Fruit fly (Drosophila melanogaster) whole organism, embryonic: Measurements from ENCODE around the gene Ostgamma.

Experiments used
- Abd-B ChIP-seq: fragments of 200-800 bp; sonication (Bioruptor generic); optimal IDR thresholded peaks from 2 replicates; lab custom pipeline; 2018; ENCODE audit warnings: missing biosample characterization, mild to moderate bottlenecking, missing genetic modification characterization, moderate library complexity
- Adf1 ChIP-seq: fragments of 200-800 bp; sonication (Bioruptor generic); IDR thresholded peaks from 2 replicates; pipeline ENCODE4 v1.3.6; 2022; ENCODE audit warnings: missing biosample characterization, missing genetic modification characterization
- CG10431 ChIP-seq: fragments of 200-800 bp; sonication (Bioruptor generic); optimal IDR thresholded peaks from 3 replicates; lab custom pipeline; 2018; ENCODE audit warnings: missing biosample characterization, mild to moderate bottlenecking, missing genetic modification characterization
- CG11247 ChIP-seq: fragments of 200-800 bp; sonication (Bioruptor generic); IDR thresholded peaks from 2 replicates; pipeline ENCODE4 v1.3.6; 2022; ENCODE audit warnings: missing biosample characterization, missing genetic modification characterization
- CG13123 ChIP-seq: fragments of 200-800 bp; sonication (Bioruptor generic); optimal IDR thresholded peaks from 2 replicates; lab custom pipeline; 2016; ENCODE audit warnings: missing biosample characterization, missing genetic modification characterization
- CG15073 ChIP-seq: fragments of 200-800 bp; sonication (Bioruptor generic); optimal IDR thresholded peaks from 2 replicates; lab custom pipeline; 2016; ENCODE audit warnings: missing biosample characterization, missing genetic modification characterization
- CG15696 ChIP-seq: fragments of 200-800 bp; sonication (Bioruptor generic); optimal IDR thresholded peaks from 2 replicates; lab custom pipeline; 2019; ENCODE audit warnings: missing biosample characterization, mild to moderate bottlenecking, missing genetic modification characterization, moderate library complexity
- CG16813 ChIP-seq: fragments of 200-800 bp; sonication (Bioruptor generic); IDR thresholded peaks from 3 replicates; pipeline ENCODE4 v1.3.6; 2022; ENCODE audit warnings: missing biosample characterization, missing genetic modification characterization; ENCODE audit not compliant: partially characterized antibody
- CG16815 ChIP-seq: fragments of 200-800 bp; sonication (Bioruptor generic); optimal IDR thresholded peaks from 3 replicates; lab custom pipeline; 2017; ENCODE audit warnings: missing biosample characterization, mild to moderate bottlenecking, missing genetic modification characterization
- CG17612 ChIP-seq: fragments of 200-800 bp; sonication (Bioruptor generic); IDR thresholded peaks from 2 replicates; pipeline ENCODE4 v1.3.6; 2022; ENCODE audit warnings: missing biosample characterization, missing genetic modification characterization
- CG1832 ChIP-seq: fragments of 200-800 bp; sonication (Bioruptor generic); optimal IDR thresholded peaks from 2 replicates; lab custom pipeline; 2017; ENCODE audit warnings: missing biosample characterization, mild to moderate bottlenecking, missing genetic modification characterization, inconsistent platforms
- CG3163 ChIP-seq: fragments of 200-800 bp; sonication (Bioruptor generic); optimal IDR thresholded peaks from 3 replicates; lab custom pipeline; 2016; ENCODE audit warnings: missing biosample characterization, missing genetic modification characterization
- CG4707 ChIP-seq: fragments of 200-800 bp; sonication (Bioruptor generic); optimal IDR thresholded peaks from 2 replicates; lab custom pipeline; 2018; ENCODE audit warnings: missing biosample characterization, mild to moderate bottlenecking, missing genetic modification characterization, moderate library complexity
- CG4820 ChIP-seq: fragments of 200-800 bp; sonication (Bioruptor generic); optimal IDR thresholded peaks from 3 replicates; lab custom pipeline; 2016; ENCODE audit warnings: missing biosample characterization, missing genetic modification characterization
- CG6791 ChIP-seq: fragments of 200-800 bp; sonication (Bioruptor generic); IDR thresholded peaks from 3 replicates; pipeline ENCODE4 v1.3.6; 2022; ENCODE audit warnings: missing biosample characterization, missing genetic modification characterization; ENCODE audit not compliant: partially characterized antibody
- CG7745 ChIP-seq: fragments of 200-800 bp; sonication (Bioruptor generic); optimal IDR thresholded peaks from 2 replicates; lab custom pipeline; 2018; ENCODE audit warnings: missing biosample characterization, mild to moderate bottlenecking, missing genetic modification characterization, moderate library complexity
- CG7928 ChIP-seq: fragments of 200-800 bp; sonication (Bioruptor generic); optimal IDR thresholded peaks from 2 replicates; lab custom pipeline; 2017; ENCODE audit warnings: missing biosample characterization, mild to moderate bottlenecking, missing genetic modification characterization
- CoRest ChIP-seq: fragments of 200-800 bp; sonication (Bioruptor generic); optimal IDR thresholded peaks from 3 replicates; lab custom pipeline; 2018; ENCODE audit warnings: missing biosample characterization, mild to moderate bottlenecking, missing genetic modification characterization, moderate library complexity
- E2f2 ChIP-seq: fragments of 200-800 bp; sonication (Bioruptor generic); IDR thresholded peaks from 2 replicates; pipeline ENCODE4 v1.3.6; 2022; ENCODE audit warnings: missing biosample characterization, missing genetic modification characterization
- Eip74EF ChIP-seq, 2 experiments: fragments of 200-800 bp in 1 of 2; fragments of >200 bp in 1 of 2; sonication (Bioruptor generic) in 1 of 2; optimal IDR thresholded peaks; 2 replicates each; lab custom pipeline; 2017 to 2019; ENCODE audit warnings: missing biosample characterization in 2 of 2, missing genetic modification characterization in 2 of 2, mild to moderate bottlenecking in 1 of 2, moderate library complexity in 1 of 2
- H2.0 ChIP-seq: fragments of 200-800 bp; sonication (Bioruptor generic); IDR thresholded peaks from 2 replicates; pipeline ENCODE4 v1.3.6; 2022; ENCODE audit warnings: missing biosample characterization, missing genetic modification characterization
- HLH54F ChIP-seq: fragments of 200-800 bp; sonication (Bioruptor generic); optimal IDR thresholded peaks from 3 replicates; lab custom pipeline; 2016; ENCODE audit warnings: missing biosample characterization, missing genetic modification characterization
- Hey ChIP-seq: fragments of 200-800 bp; sonication (Bioruptor generic); optimal IDR thresholded peaks from 3 replicates; lab custom pipeline; 2018; ENCODE audit warnings: missing biosample characterization, mild to moderate bottlenecking, missing genetic modification characterization
- Hr51 ChIP-seq, 2 experiments: fragments of 200-800 bp; sonication (Bioruptor generic); optimal IDR thresholded peaks; 2 replicates in 1 of 2; 3 replicates in 1 of 2; lab custom pipeline; 2016 to 2018; ENCODE audit warnings: missing biosample characterization in 2 of 2, missing genetic modification characterization in 2 of 2, mild to moderate bottlenecking in 1 of 2, moderate library complexity in 1 of 2
- Med ChIP-seq: fragments of 200-800 bp; sonication (Bioruptor generic); peaks from one replicate; lab custom pipeline; 2016; ENCODE audit warnings: missing biosample characterization, missing genetic modification characterization, mild to moderate bottlenecking, inconsistent platforms, moderate library complexity
- NC2α ChIP-seq: fragments of 200-800 bp; sonication (Bioruptor generic); optimal IDR thresholded peaks from 2 replicates; lab custom pipeline; 2016; ENCODE audit warnings: missing biosample characterization, missing genetic modification characterization
- Nf-YA ChIP-seq: fragments of 200-800 bp; sonication (Bioruptor generic); IDR thresholded peaks from 2 replicates; pipeline ENCODE4 v1.3.6; 2022; ENCODE audit warnings: missing biosample characterization, missing genetic modification characterization
- Nf-YC ChIP-seq: fragments of 200-800 bp; optimal IDR thresholded peaks from 3 replicates; lab custom pipeline; 2019; ENCODE audit warnings: missing biosample characterization, mild to moderate bottlenecking, missing genetic modification characterization, moderate library complexity
- NfI ChIP-seq: fragments of 200-800 bp; sonication (Bioruptor generic); optimal IDR thresholded peaks from 3 replicates; lab custom pipeline; 2018; ENCODE audit warnings: missing biosample characterization, mild to moderate bottlenecking, missing genetic modification characterization, moderate library complexity
- Oli ChIP-seq: fragments of 200-800 bp; sonication (Bioruptor generic); optimal IDR thresholded peaks from 2 replicates; lab custom pipeline; 2018; ENCODE audit warnings: missing biosample characterization, mild to moderate bottlenecking, missing genetic modification characterization, moderate library complexity
- Sox100B ChIP-seq: fragments of 200-800 bp; sonication (Bioruptor generic); optimal IDR thresholded peaks from 3 replicates; lab custom pipeline; 2018; ENCODE audit warnings: missing biosample characterization, mild to moderate bottlenecking, missing genetic modification characterization
- Sox102F ChIP-seq: fragments of 200-800 bp; sonication (Bioruptor generic); optimal IDR thresholded peaks from 2 replicates; lab custom pipeline; 2018; ENCODE audit warnings: missing biosample characterization, mild to moderate bottlenecking, missing genetic modification characterization, moderate library complexity
- ash1 ChIP-seq: fragments of 200-800 bp; sonication (Bioruptor generic); optimal IDR thresholded peaks from 2 replicates; lab custom pipeline; 2018; ENCODE audit warnings: missing biosample characterization, mild to moderate bottlenecking, missing genetic modification characterization
- br ChIP-seq: fragments of >200 bp; optimal IDR thresholded peaks from 2 replicates; lab custom pipeline; 2017
- danr ChIP-seq: fragments of 200-800 bp; sonication (Bioruptor generic); IDR thresholded peaks from 2 replicates; pipeline ENCODE4 v1.3.6; 2022; ENCODE audit warnings: missing biosample characterization, missing genetic modification characterization
- exex ChIP-seq: fragments of 200-800 bp; sonication (Bioruptor generic); optimal IDR thresholded peaks from 4 replicates; lab custom pipeline; 2018; ENCODE audit warnings: missing biosample characterization, mild to moderate bottlenecking, missing genetic modification characterization, moderate library complexity
- ftz-f1 ChIP-seq: fragments of 200-800 bp; sonication (Bioruptor generic); optimal IDR thresholded peaks from 2 replicates; lab custom pipeline; 2016; ENCODE audit warnings: missing biosample characterization, missing genetic modification characterization
- gsb-n ChIP-seq: fragments of 200-800 bp; sonication (Bioruptor generic); optimal IDR thresholded peaks from 3 replicates; lab custom pipeline; 2018; ENCODE audit warnings: missing biosample characterization, mild to moderate bottlenecking, missing genetic modification characterization
- hb ChIP-seq: fragments of 200-800 bp; sonication (Bioruptor generic); IDR thresholded peaks from 3 replicates; pipeline ENCODE4 v1.3.6; 2022; ENCODE audit warnings: missing biosample characterization, missing genetic modification characterization; ENCODE audit not compliant: partially characterized antibody
- org-1 ChIP-seq: fragments of 200-800 bp; sonication (Bioruptor generic); optimal IDR thresholded peaks from 2 replicates; lab custom pipeline; 2017; ENCODE audit warnings: missing biosample characterization, missing genetic modification characterization
- pan ChIP-seq, 4 experiments: fragments of >200 bp in 3 of 4; fragments of 200-800 bp in 1 of 4; sonication (Bioruptor generic) in 1 of 4; optimal IDR thresholded peaks in 3 of 4; IDR thresholded peaks in 1 of 4; 2 replicates each; pipeline versions ENCODE4 v1.3.6 to Lab custom; 2017 to 2022; ENCODE audit warnings: missing biosample characterization in 2 of 4, missing genetic modification characterization in 2 of 4, mixed read lengths in 1 of 4
- run ChIP-seq: fragments of 200-800 bp; sonication (Bioruptor generic); optimal IDR thresholded peaks from 3 replicates; lab custom pipeline; 2018; ENCODE audit warnings: missing biosample characterization, mild to moderate bottlenecking, missing genetic modification characterization
- sd ChIP-seq: fragments of 200-800 bp; sonication (Bioruptor generic); optimal IDR thresholded peaks from 3 replicates; lab custom pipeline; 2018; ENCODE audit warnings: missing biosample characterization, mild to moderate bottlenecking, missing genetic modification characterization, moderate library complexity
- stc ChIP-seq: fragments of 200-800 bp; sonication (Bioruptor generic); IDR thresholded peaks from 2 replicates; pipeline ENCODE4 v1.3.6; 2022; ENCODE audit warnings: missing biosample characterization, missing genetic modification characterization
- trem ChIP-seq: fragments of 200-800 bp; optimal IDR thresholded peaks from 3 replicates; lab custom pipeline; 2019; ENCODE audit warnings: missing biosample characterization, mild to moderate bottlenecking, missing genetic modification characterization, moderate library complexity
- trh ChIP-seq: fragments of 200-800 bp; sonication (Bioruptor generic); optimal IDR thresholded peaks from 2 replicates; lab custom pipeline; 2016; ENCODE audit warnings: missing biosample characterization, missing genetic modification characterization
- unc-4 ChIP-seq: fragments of 200-800 bp; sonication (Bioruptor generic); IDR thresholded peaks from 2 replicates; pipeline ENCODE4 v1.3.6; 2022; ENCODE audit warnings: missing biosample characterization, missing genetic modification characterization; ENCODE audit not compliant: partially characterized antibody
- vvl ChIP-seq: fragments of 200-800 bp; sonication (Bioruptor generic); IDR thresholded peaks from 2 replicates; pipeline ENCODE4 v1.3.6; 2022; ENCODE audit warnings: missing biosample characterization, missing genetic modification characterization
- wek ChIP-seq: fragments of 200-800 bp; sonication (Bioruptor generic); optimal IDR thresholded peaks from 3 replicates; lab custom pipeline; 2018; ENCODE audit warnings: missing biosample characterization, mild to moderate bottlenecking, missing genetic modification characterization, moderate library complexity
- yki ChIP-seq: fragments of >200 bp; optimal IDR thresholded peaks from 3 replicates; lab custom pipeline; 2018

The Ostgamma gene

dm6 chr2L:8350560-8351171, 42.7 kb upstream of the Ostgamma start (continued):
- TF ChIP-seq CoRest (tag; lab: Kevin White, UChicago) (peak; percentile 33), CG16813 (GFP tag; lab: Robert Waterston, UW) (no peak), org-1 (GFP tag; lab: Kevin White, UChicago) (peak; percentile 22), run (tag; lab: Kevin White, UChicago) (no peak), Oli (peak; percentile 8), NfI (GFP tag; lab: Kevin White, UChicago) (peak; percentile 2), unc-4 (GFP tag; lab: Robert Waterston, UW) (no peak), CG10431 (GFP tag; lab: Kevin White, UChicago) (no peak), trh (GFP tag; lab: Kevin White, UChicago) (no peak), Hey (peak; percentile 31), Nf-YA (GFP tag; lab: Robert Waterston, UW) (no peak), hb (no peak), CG13123 (no peak), wek (GFP tag; lab: Kevin White, UChicago) (peak; percentile 52), CG6791 (GFP tag; lab: Robert Waterston, UW) (no peak), HLH54F (no peak), NC2α (GFP tag; lab: Kevin White, UChicago) (no peak), ftz-f1 (GFP tag; lab: Kevin White, UChicago) (peak; percentile 50), Hr51 (GFP tag; optimal IDR thresholded peaks at IDR 0.05; lab: Kevin White, UChicago) (peak in 1 of 2 experiments; percentile 26), CG7928 (GFP tag; lab: Kevin White, UChicago) (no peak), Abd-B (GFP tag; lab: Kevin White, UChicago) (no peak), danr (no peak), CG15696 (no peak), CG4707 (GFP tag; lab: Kevin White, UChicago) (peak; percentile 35), br (lab: Kevin White, UChicago) (no peak), E2f2 (GFP tag; lab: Robert Waterston, UW) (no peak; the same call in 1 of the 2 replicates), Nf-YC (tag; lab: Kevin White, UChicago) (no peak), CG16815 (no peak), trem (tag; lab: Kevin White, UChicago) (no peak), CG15073 (GFP tag; lab: Kevin White, UChicago) (no peak), Sox102F (GFP tag; lab: Kevin White, UChicago) (peak; percentile 42), Sox100B (peak; percentile 8), H2.0 (GFP tag; lab: Robert Waterston, UW) (0 out of 2 replicates have a peak, but pooled peaks have one; percentile 8), CG17612 (no peak), gsb-n (tag; lab: Kevin White, UChicago) (no peak), Eip74EF (GFP tag; optimal IDR thresholded peaks at IDR 0.05; lab: Kevin White, UChicago) (peak in 1 of 2 experiments; percentile 23), CG11247 (GFP tag; lab: Robert Waterston, UW) (no peak), yki (lab: Kevin White, UChicago) (no peak)

DNA sequence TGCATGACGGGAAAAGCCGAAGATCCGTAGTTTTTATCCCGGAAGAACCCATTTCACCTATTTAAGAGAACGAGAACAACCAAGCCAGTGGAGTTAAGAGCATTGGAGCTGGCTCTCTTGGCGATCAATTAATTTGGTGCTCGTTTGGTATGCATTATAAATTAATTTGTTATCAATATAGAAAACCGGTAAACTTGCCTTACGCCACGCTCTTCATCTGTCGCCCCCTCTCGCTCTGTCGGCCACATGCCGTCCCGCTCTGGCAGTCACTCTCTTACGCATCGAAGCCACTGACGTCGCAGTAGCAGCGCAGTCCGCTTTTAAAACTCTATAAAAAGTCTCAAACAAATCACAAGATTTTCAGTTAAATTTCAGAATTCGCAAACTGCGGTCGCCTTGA, 38.3 kb upstream of the Ostgamma start, which contains the start of gene CG7778:
Gene CG7778 (plus strand): TSS at position 361 of the 400 bp plus-strand sequence.
- no peak for TF ChIP-seq CG4820 (GFP tag; lab: Kevin White, UChicago)
- peak; percentile 65 for TF ChIP-seq CG1832 (GFP tag; lab: Kevin White, UChicago)
- peak; percentile 44 for TF ChIP-seq CG7745 (tag; lab: Kevin White, UChicago)
- no peak for TF ChIP-seq pan (optimal IDR thresholded peaks at IDR 0.05; lab: Kevin White, UChicago)
- TF ChIP-seq pan (GFP tag; optimal IDR thresholded peaks at IDR 0.05 in 1 of 2, IDR thresholded peaks at IDR 0.05 in 1 of 2), result no peak
- peak; percentile 94 for TF ChIP-seq CG3163
- peak; percentile 48 for TF ChIP-seq exex (tag; lab: Kevin White, UChicago)
- TF ChIP-seq stc (GFP tag; lab: Robert Waterston, UW), result peak; percentile 30; the same call in 1 of the 2 replicates
- 0 out of 2 replicates have a peak, but pooled peaks have one; percentile 26 for TF ChIP-seq vvl (GFP tag; lab: Robert Waterston, UW)
- peak; percentile 58 for TF ChIP-seq Med (GFP tag; lab: Kevin White, UChicago)
- TF ChIP-seq sd (tag; lab: Kevin White, UChicago), result peak; percentile 20
- TF ChIP-seq ash1 (GFP tag; lab: Kevin White, UChicago), result no peak
- peak; percentile 82 for TF ChIP-seq Adf1 (GFP tag; lab: Robert Waterston, UW)
